Worm (Caenorhabditis elegans): Measurements from ENCODE around the gene pmpl-1.

ce11 chrX:3820666-3821065 lies 32.8 kb downstream of the pmpl-1 start:
- no peak for TF ChIP-seq nhr-12 (tag; optimal IDR thresholded peaks at IDR 0.05)
- peak; percentile 29 for TF ChIP-seq jun-1 (tag; optimal IDR thresholded peaks at IDR 0.05)
- no peak for TF ChIP-seq ztf-4 (tag; optimal IDR thresholded peaks at IDR 0.05)
- no peak for TF ChIP-seq pqm-1 (tag; optimal IDR thresholded peaks at IDR 0.05)
- no peak for TF ChIP-seq fkh-10 (GFP tag; optimal IDR thresholded peaks at IDR 0.05)
